Fruit fly (Drosophila melanogaster): Measurements from ENCODE around the gene CG8564.

DNA sequence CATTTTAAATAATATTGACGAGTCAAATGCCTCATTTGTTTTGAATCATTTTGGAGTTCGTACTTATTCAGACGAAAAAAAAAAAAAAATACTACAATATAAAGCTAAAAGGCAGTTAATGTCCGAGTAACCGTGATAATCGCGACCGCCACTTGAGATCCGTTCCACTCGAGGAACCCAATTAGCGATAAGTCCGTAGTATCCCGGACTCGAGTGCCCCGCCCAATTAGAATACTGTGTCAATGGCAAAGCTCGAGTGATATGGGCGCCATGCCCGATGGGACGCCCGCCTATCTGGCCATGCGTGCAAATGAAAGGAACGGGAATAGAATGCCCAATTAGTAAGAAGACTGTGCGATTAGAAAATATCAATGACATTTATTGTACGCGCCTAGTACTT is 14.3 kb upstream of the CG8564 start:
- TF ChIP-seq CG6163 (GFP tag; IDR thresholded peaks at IDR 0.05) = no peak
- no peak for TF ChIP-seq CG6792 (GFP tag; optimal IDR thresholded peaks at IDR 0.05)
- TF ChIP-seq CG3919 (GFP tag; optimal IDR thresholded peaks at IDR 0.05) = no peak
